Fruit fly (Drosophila melanogaster): ENCODE measurements around the gene Oseg2.

dm6 chr3L:2228367-2229171, 877 bp upstream of the Oseg2 start:
- TF ChIP-seq Lpt (GFP tag; optimal IDR thresholded peaks at IDR 0.05) (no peak), pdm3 (GFP tag; optimal IDR thresholded peaks at IDR 0.05) (no peak), topi (GFP tag; optimal IDR thresholded peaks at IDR 0.05) (no peak), svp (GFP tag) (no peak)

All from whole organism, prepupa.